Fruit fly (Drosophila melanogaster): ENCODE measurements around the gene Klp98A.

The Klp98A gene

DNA sequence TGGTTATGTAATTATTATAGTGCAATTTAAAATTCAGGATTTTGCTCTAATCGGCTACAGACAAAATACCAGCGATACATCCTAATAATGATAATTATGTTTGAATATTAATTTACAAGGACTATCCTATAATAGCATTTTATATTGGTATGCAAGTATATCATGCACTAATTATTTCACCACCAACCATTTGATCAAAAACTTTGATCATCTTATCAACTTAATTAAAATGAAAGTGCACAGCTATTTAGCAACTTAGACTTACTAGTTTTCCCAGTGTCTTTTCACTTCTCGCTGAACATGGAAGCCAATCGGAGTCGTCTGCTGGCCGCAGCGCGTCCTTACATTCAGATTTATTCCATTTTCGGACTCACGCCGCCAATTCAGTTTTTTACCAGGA lies 13.2 kb downstream of the Klp98A start, which contains the start of gene Gr98d:
Gr98d (plus strand) TSS at position 301 of the 400 bp plus-strand sequence.
- TF ChIP-seq CG17801 (GFP tag; optimal IDR thresholded peaks at IDR 0.05; ENCODE audit: partially characterized antibody) = no peak

DNA sequence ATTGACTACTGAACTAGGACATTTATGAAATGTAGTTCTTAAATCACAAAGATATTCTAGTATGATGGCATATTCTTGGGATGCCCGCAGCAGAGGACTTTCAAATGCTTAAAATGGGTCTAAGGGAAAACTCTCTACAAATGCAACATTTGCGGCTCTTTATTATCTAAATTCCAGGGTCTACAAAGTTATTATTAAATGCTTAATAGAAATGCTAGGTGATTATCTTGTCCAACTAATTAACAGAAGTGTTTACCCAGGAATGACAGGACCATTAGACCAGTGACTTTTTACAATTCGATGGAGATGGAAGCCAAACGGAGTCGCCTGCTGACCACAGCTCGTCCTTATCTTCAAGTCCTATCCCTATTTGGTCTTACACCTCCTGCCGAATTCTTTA lies 14.8 kb downstream of the Klp98A start, which contains the start of gene Gr98c:
Gr98c (plus strand) TSS at position 301 of the 400 bp plus-strand sequence.
- no peak for TF ChIP-seq CG17801 (GFP tag; optimal IDR thresholded peaks at IDR 0.05; ENCODE audit: partially characterized antibody)

DNA sequence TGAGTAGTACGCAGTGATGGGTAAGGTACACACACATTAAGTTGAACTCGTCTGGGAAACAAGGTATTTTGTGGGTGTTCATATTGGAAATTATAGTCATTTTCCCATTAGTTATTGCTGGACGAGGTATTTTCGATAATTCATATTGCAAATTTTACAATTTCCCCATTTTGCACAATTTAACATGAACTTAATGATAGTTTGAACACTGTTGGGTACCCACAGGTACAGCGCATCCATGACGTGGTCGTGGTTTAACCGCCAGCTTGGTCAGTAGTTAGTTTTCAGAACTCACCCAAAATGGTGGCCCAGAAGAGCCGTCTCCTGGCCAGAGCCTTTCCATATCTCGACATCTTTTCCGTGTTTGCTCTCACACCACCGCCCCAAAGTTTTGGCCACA lies 16.7 kb downstream of the Klp98A start, which contains the start of gene Gr98b:
Gr98b (plus strand) TSS at position 301 of the 400 bp plus-strand sequence.
- no peak for TF ChIP-seq CG17801 (GFP tag; optimal IDR thresholded peaks at IDR 0.05; ENCODE audit: partially characterized antibody)

DNA sequence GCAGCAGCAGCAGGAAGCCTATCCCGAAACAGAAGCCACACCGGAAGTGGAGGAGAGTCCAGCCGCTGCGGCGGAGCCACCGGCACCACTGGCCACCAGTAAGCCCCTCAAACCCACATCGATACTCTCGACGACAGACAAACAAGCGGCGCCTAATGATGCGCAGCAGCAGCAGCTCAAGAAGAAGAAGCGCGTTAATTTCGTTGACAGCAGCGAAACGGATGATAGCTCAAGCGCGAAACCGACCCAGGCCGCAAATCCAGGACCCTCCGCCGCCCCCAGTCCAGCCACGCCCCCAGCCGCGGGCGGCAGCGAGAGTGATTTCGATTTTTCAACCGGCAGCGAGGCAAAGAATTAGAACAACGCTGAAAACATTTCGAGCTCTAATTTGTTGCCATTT lies 25.7 kb downstream of the Klp98A start:
- no peak for TF ChIP-seq CG17801 (GFP tag; optimal IDR thresholded peaks at IDR 0.05; ENCODE audit: partially characterized antibody)

DNA sequence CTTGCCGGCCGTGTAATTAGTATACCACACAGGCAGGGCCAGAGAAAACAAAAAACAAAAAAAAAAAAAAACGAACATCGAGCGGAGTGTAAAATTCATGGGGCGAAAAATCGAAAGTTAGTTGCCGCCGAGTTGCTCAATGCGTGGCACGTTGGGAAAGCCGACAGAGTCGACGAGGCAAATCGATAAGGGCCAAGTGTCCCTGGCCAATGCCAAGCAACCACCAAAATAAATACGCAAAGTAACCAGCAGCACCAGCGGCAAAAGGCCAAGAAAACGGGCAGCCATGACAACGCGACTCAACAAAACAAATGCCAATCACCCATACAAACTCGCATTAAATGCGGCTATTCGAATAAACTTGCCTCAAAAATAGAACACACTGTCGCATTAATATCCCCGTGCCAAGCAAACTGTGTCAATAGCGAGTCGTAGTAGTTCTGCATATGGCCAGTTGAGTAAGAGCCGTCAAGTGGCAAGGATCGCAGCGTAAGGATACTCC lies 38.5 kb downstream of the Klp98A start, which contains the start of gene CG12885:
CG12885 (plus strand) TSS at position 452 of the 502 bp plus-strand sequence.
- no peak for TF ChIP-seq CG17801 (GFP tag; optimal IDR thresholded peaks at IDR 0.05; ENCODE audit: partially characterized antibody)

DNA sequence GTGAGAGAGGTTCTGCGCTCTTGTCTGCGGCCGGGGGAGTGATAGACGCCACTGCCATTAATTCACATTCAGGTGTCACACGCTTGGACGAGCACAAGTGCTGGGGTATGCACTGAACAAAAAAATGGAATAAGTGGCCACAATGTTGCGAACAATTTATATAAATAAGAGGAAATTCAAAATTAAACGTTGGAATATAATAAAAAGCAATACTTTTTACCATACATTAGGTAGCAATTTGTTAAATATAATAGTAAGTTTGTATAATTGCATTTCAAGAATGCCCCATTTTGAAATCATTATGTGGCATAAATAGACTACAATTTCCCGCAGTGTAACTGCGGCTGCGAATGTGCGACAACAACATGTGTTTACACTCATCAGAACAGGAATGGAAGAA lies 39.1 kb downstream of the Klp98A start:
- no peak for TF ChIP-seq CG17801 (GFP tag; optimal IDR thresholded peaks at IDR 0.05; ENCODE audit: partially characterized antibody)

DNA sequence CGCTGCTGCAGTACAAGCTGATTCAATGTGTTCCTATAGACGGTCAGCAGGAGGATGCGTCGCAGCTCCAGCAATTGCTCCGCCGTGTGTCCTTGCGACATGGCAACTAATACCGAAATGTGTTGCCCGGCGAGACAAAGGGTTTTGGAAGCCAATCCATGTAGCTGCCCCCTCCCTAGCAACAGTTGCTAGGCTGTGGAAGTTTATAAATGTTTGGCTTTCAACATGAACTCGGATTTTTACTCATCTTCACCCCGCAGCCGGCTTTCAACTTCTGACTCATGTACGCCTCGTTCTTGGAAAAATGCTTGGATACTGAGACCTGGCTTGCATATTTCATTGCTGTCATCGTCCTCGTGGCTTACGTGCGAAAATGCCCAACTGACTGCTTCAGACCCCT lies 41.8 kb downstream of the Klp98A start, which contains the start of gene CG13972:
CG13972 (minus strand) TSS at position 101 of the 400 bp plus-strand sequence.
- TF ChIP-seq CG17801 (GFP tag; optimal IDR thresholded peaks at IDR 0.05; ENCODE audit: partially characterized antibody) = no peak

DNA sequence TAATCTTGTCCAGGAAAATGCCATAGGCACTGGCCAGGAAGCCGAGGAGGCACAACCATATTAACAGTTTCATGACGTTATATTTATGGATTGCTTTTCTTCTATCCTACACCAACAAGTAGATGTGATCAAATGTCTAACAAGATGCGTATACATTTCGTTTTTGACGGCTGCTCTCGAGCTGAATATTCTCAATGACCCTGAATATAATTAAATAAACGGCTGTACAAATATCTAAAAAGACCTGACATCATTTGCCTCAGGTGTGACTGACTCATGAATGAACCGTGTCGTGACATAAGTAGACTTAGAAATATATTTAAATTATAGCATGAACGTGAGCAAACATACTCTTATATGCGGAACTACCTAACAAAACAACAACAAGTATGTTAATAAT lies 56.1 kb downstream of the Klp98A start, which contains the start of gene CG5402:
CG5402 (minus strand) TSS at position 101 of the 400 bp plus-strand sequence.
- TF ChIP-seq CG17801 (GFP tag; optimal IDR thresholded peaks at IDR 0.05; ENCODE audit: partially characterized antibody) = no peak

DNA sequence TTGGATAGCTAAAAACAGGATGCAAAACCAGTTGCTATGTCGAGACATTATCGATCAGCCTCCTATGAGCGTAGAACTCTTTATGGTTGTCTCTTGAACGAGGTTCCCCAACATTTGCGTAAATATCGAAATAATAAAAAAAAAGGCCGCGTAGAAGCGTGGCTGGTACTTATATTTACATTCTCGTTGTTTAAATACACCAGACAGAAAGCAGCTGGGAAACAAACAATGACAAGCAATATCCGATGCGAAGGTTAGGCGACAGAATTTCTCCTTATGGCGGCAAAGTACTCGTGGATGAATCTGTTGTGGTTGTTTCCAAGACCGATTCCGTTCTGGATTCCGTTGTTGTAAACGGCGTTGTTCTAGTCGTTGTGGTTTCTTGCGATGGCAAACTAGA lies 57.0 kb downstream of the Klp98A start, which contains the start of gene CG43139:
CG43139 (minus strand) TSS at position 88 of the 400 bp plus-strand sequence.
- TF ChIP-seq CG17801 (GFP tag; optimal IDR thresholded peaks at IDR 0.05; ENCODE audit: partially characterized antibody) = no peak

Measured in ovary, adult (tissue).